Worm (Caenorhabditis elegans) whole organism, L4/young adult: ENCODE data around the gene str-264.

Experiments used
- W03F9.2 ChIP-seq: fragments of 150-350 bp; optimal IDR thresholded peaks from 2 replicates; lab custom pipeline; 2014; ENCODE audit warnings: missing biosample characterization, missing genetic modification characterization
- him-1 ChIP-seq: sonication (generic microtip); optimal IDR thresholded peaks from 2 replicates; lab custom pipeline; 2016; ENCODE audit warnings: missing genotype, missing genetic modification reagents, missing genetic modification characterization, missing compliant biosample characterization

- TF ChIP-seq him-1 (tag; lab: Kevin White, UChicago) = no peak
- no peak for TF ChIP-seq W03F9.2 (tag; lab: Kevin White, UChicago)
Observed at ce11 chrV:15516476-15516875, 24.1 kb upstream of the str-264 start.
